Worm (Caenorhabditis elegans): ENCODE measurements around the gene Y4C6B.2.

DNA sequence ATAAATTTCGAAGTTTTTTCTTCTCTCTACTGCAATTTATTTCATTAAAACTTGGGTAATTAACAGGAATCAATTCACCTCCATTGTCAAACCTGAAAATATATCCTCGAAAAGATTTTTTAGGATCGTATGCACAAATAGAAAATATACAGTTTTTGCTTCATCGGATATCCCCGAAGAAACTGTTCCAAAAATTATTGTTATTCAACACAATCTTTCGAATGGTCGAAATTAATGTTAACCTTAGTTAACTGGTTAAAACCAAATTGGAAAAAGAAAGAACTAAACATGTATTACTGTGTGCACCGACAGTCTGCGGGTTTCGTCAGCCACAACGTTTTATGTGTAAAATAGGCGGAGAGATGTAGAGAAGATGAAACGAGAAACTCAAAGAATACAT, 22.3 kb upstream of the Y4C6B.2 start:
- no peak for TF ChIP-seq klf-2 (GFP tag; conservative IDR thresholded peaks at IDR 0.05)
- TF ChIP-seq flt-1 (GFP tag; IDR thresholded peaks at IDR 0.05): no peak
- no peak for TF ChIP-seq ztf-23 (GFP tag; IDR thresholded peaks at IDR 0.05)
- TF ChIP-seq ref-1 (GFP tag; conservative IDR thresholded peaks at IDR 0.05): no peak

Data from whole organism, midembryonic.